Worm (Caenorhabditis elegans) whole organism, midembryonic: Measurements from ENCODE around the gene pbo-4.

Experiments
- ref-1 ChIP-seq: fragments of 200-800 bp; sonication (Bioruptor generic); conservative IDR thresholded peaks from 2 replicates; pipeline ENCODE4 v1.3.6; 2022; ENCODE audit warnings: missing genetic modification reagents, missing genetic modification characterization, missing compliant biosample characterization
- ztf-23 ChIP-seq: fragments of 200-800 bp; sonication (Bioruptor generic); IDR thresholded peaks from 2 replicates; pipeline ENCODE4 v1.3.6; 2022; ENCODE audit warnings: missing genetic modification reagents, missing genetic modification characterization, missing compliant biosample characterization
- ztf-29 ChIP-seq: fragments of 200-800 bp; sonication (Bioruptor generic); IDR thresholded peaks from 2 replicates; pipeline ENCODE4 v1.3.6; 2022; ENCODE audit warnings: missing genetic modification reagents, missing genetic modification characterization, missing compliant biosample characterization

DNA sequence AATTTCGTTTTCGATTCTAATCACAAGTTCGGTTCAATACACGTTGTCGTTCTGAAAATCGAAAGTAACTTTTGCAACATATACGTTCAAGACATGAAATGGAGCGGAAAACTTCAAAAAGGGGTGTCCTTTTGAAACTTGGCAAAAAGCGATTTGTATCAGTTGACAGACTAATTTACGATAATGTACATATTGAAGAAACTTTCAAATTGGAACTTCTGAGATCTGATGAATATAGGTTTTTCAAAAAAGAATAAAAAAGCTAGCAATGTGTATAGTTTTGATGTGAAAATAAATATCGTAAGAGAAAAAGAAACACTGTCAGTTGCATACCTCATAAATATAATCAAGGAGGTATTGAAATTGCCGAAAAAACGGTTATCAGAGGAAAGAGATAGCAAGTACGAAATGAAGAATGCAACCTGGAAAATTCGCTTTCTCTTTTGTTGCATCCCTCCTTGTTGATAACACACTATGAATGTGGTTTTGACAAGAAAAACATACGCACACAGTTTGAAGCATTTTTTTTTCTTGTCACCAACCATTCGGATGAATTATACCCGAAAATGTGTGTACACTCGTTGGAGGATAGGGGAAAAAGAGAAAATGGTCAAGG is 24.9 kb upstream of the pbo-4 start, which contains the start of gene dgn-1:
- TF ChIP-seq ztf-29 (no peak), ztf-23 (no peak), ref-1 (GFP tag; lab: Robert Waterston, UW) (no peak)
